Worm (Caenorhabditis elegans) whole organism, late embryonic: ENCODE measurements around the gene clec-223.
A peak's percentile ranks its signal among the peaks of the same experiment; 100 is the strongest.

Experiments
- C08G9.2 ChIP-seq: sonication (generic microtip); optimal IDR thresholded peaks from 2 replicates; lab custom pipeline; 2016; ENCODE audit warnings: mild to moderate bottlenecking, missing genetic modification characterization, moderate library complexity, missing compliant biosample characterization
- K02D7.2 ChIP-seq: sonication (generic microtip); optimal IDR thresholded peaks from 2 replicates; lab custom pipeline; 2017; ENCODE audit warnings: mild to moderate bottlenecking, missing genetic modification characterization, missing compliant biosample characterization
- T23F11.4 ChIP-seq: fragments of 200-800 bp; sonication (Bioruptor generic); optimal IDR thresholded peaks from 2 replicates; lab custom pipeline; 2018; ENCODE audit warnings: mild to moderate bottlenecking, missing genetic modification characterization, missing compliant biosample characterization
- ahr-1 ChIP-seq: sonication (generic microtip); optimal IDR thresholded peaks from 2 replicates; lab custom pipeline; 2016; ENCODE audit warnings: missing genetic modification characterization, missing compliant biosample characterization
- ceh-14 ChIP-seq: sonication (generic microtip); optimal IDR thresholded peaks from 2 replicates; lab custom pipeline; 2016; ENCODE audit warnings: missing genotype, missing genetic modification characterization, missing compliant biosample characterization
- ceh-18 ChIP-seq: sonication (generic microtip); optimal IDR thresholded peaks from 2 replicates; lab custom pipeline; 2016; ENCODE audit warnings: missing genetic modification characterization, missing compliant biosample characterization
- ceh-19 ChIP-seq: fragments of 200-800 bp; sonication (Bioruptor generic); optimal IDR thresholded peaks from 2 replicates; lab custom pipeline; 2018; ENCODE audit warnings: mild to moderate bottlenecking, missing genetic modification characterization, missing compliant biosample characterization
- ceh-2 ChIP-seq: sonication (generic microtip); optimal IDR thresholded peaks from 2 replicates; lab custom pipeline; 2016; ENCODE audit warnings: missing genotype, missing genetic modification characterization, missing compliant biosample characterization
- ceh-31 ChIP-seq: sonication (generic microtip); optimal IDR thresholded peaks from 2 replicates; lab custom pipeline; 2016; ENCODE audit warnings: missing genetic modification characterization, missing compliant biosample characterization
- ceh-34 ChIP-seq: sonication (generic microtip); optimal IDR thresholded peaks from 2 replicates; lab custom pipeline; 2016; ENCODE audit warnings: mild to moderate bottlenecking, missing genetic modification characterization, missing compliant biosample characterization
- ceh-9 ChIP-seq: sonication (generic microtip); optimal IDR thresholded peaks from 2 replicates; lab custom pipeline; 2016; ENCODE audit warnings: mild to moderate bottlenecking, missing genetic modification characterization, inconsistent platforms, missing compliant biosample characterization
- che-1 ChIP-seq: sonication (generic microtip); optimal IDR thresholded peaks from 2 replicates; lab custom pipeline; 2016; ENCODE audit warnings: mild to moderate bottlenecking, missing genetic modification characterization, missing compliant biosample characterization
- dve-1 ChIP-seq: sonication (generic microtip); optimal IDR thresholded peaks from 2 replicates; lab custom pipeline; 2017; ENCODE audit warnings: antibody characterized with exemption, mild to moderate bottlenecking, missing genetic modification characterization, missing compliant biosample characterization
- elt-2 ChIP-seq: sonication (generic microtip); optimal IDR thresholded peaks from 2 replicates; lab custom pipeline; 2016; ENCODE audit warnings: missing genetic modification reagents, missing genetic modification characterization, missing compliant biosample characterization
- eyg-1 ChIP-seq: sonication (generic microtip); optimal IDR thresholded peaks from 2 replicates; lab custom pipeline; 2016; ENCODE audit warnings: missing genotype, missing genetic modification characterization, missing compliant biosample characterization
- fkh-10 ChIP-seq: fragments of 150-350 bp; optimal IDR thresholded peaks from 2 replicates; lab custom pipeline; 2014; ENCODE audit warnings: missing biosample characterization, missing genetic modification reagents, missing genetic modification characterization
- fkh-6 ChIP-seq: sonication (generic microtip); optimal IDR thresholded peaks from 2 replicates; lab custom pipeline; 2016; ENCODE audit warnings: missing genetic modification characterization, missing compliant biosample characterization
- gmeb-2 ChIP-seq: sonication (generic microtip); optimal IDR thresholded peaks from 2 replicates; lab custom pipeline; 2016; ENCODE audit warnings: missing genetic modification characterization, inconsistent platforms, missing compliant biosample characterization
- hlh-13 ChIP-seq: fragments of 200-800 bp; sonication (Bioruptor generic); optimal IDR thresholded peaks from 2 replicates; lab custom pipeline; 2018; ENCODE audit warnings: mild to moderate bottlenecking, missing genetic modification characterization, missing compliant biosample characterization
- hlh-15 ChIP-seq: sonication (generic microtip); optimal IDR thresholded peaks from 2 replicates; lab custom pipeline; 2016; ENCODE audit warnings: missing genetic modification characterization, missing compliant biosample characterization
- hlh-30 ChIP-seq: sonication (generic microtip); optimal IDR thresholded peaks from 2 replicates; lab custom pipeline; 2017; ENCODE audit warnings: antibody characterized with exemption, missing genetic modification characterization, missing compliant biosample characterization; ENCODE audit not compliant: insufficient read depth
- hlh-6 ChIP-seq: sonication (generic microtip); optimal IDR thresholded peaks from 2 replicates; lab custom pipeline; 2016; ENCODE audit warnings: missing genotype, missing genetic modification characterization, missing compliant biosample characterization
- hlh-8 ChIP-seq: sonication (generic microtip); optimal IDR thresholded peaks from 2 replicates; lab custom pipeline; 2016; ENCODE audit warnings: missing genotype, missing genetic modification characterization, missing compliant biosample characterization
- lim-6 ChIP-seq: sonication (generic microtip); optimal IDR thresholded peaks from 2 replicates; lab custom pipeline; 2016; ENCODE audit warnings: missing genetic modification characterization, missing compliant biosample characterization
- lin-11 ChIP-seq: fragments of 200-800 bp; sonication (Bioruptor generic); optimal IDR thresholded peaks from 2 replicates; lab custom pipeline; 2018; ENCODE audit warnings: mild to moderate bottlenecking, missing genetic modification characterization, missing compliant biosample characterization
- mec-3 ChIP-seq: sonication (generic microtip); optimal IDR thresholded peaks from 2 replicates; lab custom pipeline; 2016; ENCODE audit warnings: borderline replicate concordance, missing genetic modification characterization, missing compliant biosample characterization
- nfya-1 ChIP-seq: sonication (generic microtip); optimal IDR thresholded peaks from 2 replicates; lab custom pipeline; 2017; ENCODE audit warnings: missing genetic modification characterization, mild to moderate bottlenecking, missing compliant biosample characterization, antibody characterized with exemption, moderate library complexity
- nhr-11 ChIP-seq: fragments of 150-350 bp; optimal IDR thresholded peaks from 2 replicates; lab custom pipeline; 2014; ENCODE audit warnings: missing biosample characterization, missing genetic modification characterization
- odd-2 ChIP-seq: sonication (generic microtip); optimal IDR thresholded peaks from 2 replicates; lab custom pipeline; 2017; ENCODE audit warnings: antibody characterized with exemption, mild to moderate bottlenecking, missing genetic modification characterization, missing compliant biosample characterization
- pag-3 ChIP-seq: sonication (generic microtip); optimal IDR thresholded peaks from 2 replicates; lab custom pipeline; 2016; ENCODE audit warnings: missing compliant biosample characterization, missing genetic modification characterization, borderline replicate concordance
- pat-9 ChIP-seq: fragments of 200-800 bp; sonication (Bioruptor generic); optimal IDR thresholded peaks from 2 replicates; lab custom pipeline; 2018; ENCODE audit warnings: mild to moderate bottlenecking, missing genetic modification characterization, moderate library complexity, missing compliant biosample characterization
- pha-2 ChIP-seq: sonication (generic microtip); optimal IDR thresholded peaks from 2 replicates; lab custom pipeline; 2017; ENCODE audit warnings: mild to moderate bottlenecking, missing genetic modification characterization, missing compliant biosample characterization
- pha-4 ChIP-seq: fragments of 150-350 bp; optimal IDR thresholded peaks from 2 replicates; lab custom pipeline; 2018; ENCODE audit warnings: missing biosample characterization, missing genetic modification reagents, missing genetic modification characterization
- pqm-1 ChIP-seq: sonication (generic microtip); optimal IDR thresholded peaks from 2 replicates; lab custom pipeline; 2016; ENCODE audit warnings: missing genetic modification characterization, missing compliant biosample characterization
- pros-1 ChIP-seq: fragments of 150-350 bp; optimal IDR thresholded peaks from 2 replicates; lab custom pipeline; 2014; ENCODE audit warnings: missing biosample characterization, missing genetic modification reagents, missing genetic modification characterization
- rnt-1 ChIP-seq: sonication (generic microtip); optimal IDR thresholded peaks from 2 replicates; lab custom pipeline; 2016; ENCODE audit warnings: missing genetic modification characterization, missing compliant biosample characterization
- sdc-2 ChIP-seq: sonication (generic microtip); optimal IDR thresholded peaks from 2 replicates; lab custom pipeline; 2016; ENCODE audit warnings: missing genotype, missing genetic modification characterization, missing compliant biosample characterization
- sox-4 ChIP-seq: sonication (generic microtip); optimal IDR thresholded peaks from 2 replicates; lab custom pipeline; 2017; ENCODE audit warnings: mild to moderate bottlenecking, missing genetic modification characterization, inconsistent platforms, missing compliant biosample characterization
- ttx-3 ChIP-seq: sonication (generic microtip); optimal IDR thresholded peaks from 2 replicates; lab custom pipeline; 2016; ENCODE audit warnings: missing genetic modification reagents, missing genetic modification characterization, missing compliant biosample characterization
- unc-3 ChIP-seq, 2 experiments: fragments of 200-800 bp in 1 of 2; sonication (Bioruptor generic) in 1 of 2; sonication (generic microtip) in 1 of 2; conservative IDR thresholded peaks in 1 of 2; optimal IDR thresholded peaks in 1 of 2; 2 replicates each; pipeline versions ENCODE4 v1.3.6 to Lab custom; 2016 to 2022; ENCODE audit warnings: missing compliant biosample characterization in 2 of 2, missing genetic modification characterization in 2 of 2, missing genetic modification reagents in 1 of 2
- unc-42 ChIP-seq: sonication (generic microtip); optimal IDR thresholded peaks from 2 replicates; lab custom pipeline; 2016; ENCODE audit warnings: missing genotype, missing genetic modification characterization, missing compliant biosample characterization
- unc-55 ChIP-seq: sonication (generic microtip); optimal IDR thresholded peaks from 2 replicates; lab custom pipeline; 2017; ENCODE audit warnings: missing biosample characterization, missing genetic modification reagents, missing genetic modification characterization
- unc-86 ChIP-seq: sonication (generic microtip); optimal IDR thresholded peaks from 2 replicates; lab custom pipeline; 2016; ENCODE audit warnings: missing genetic modification characterization, missing compliant biosample characterization
- zip-5 ChIP-seq: sonication (generic microtip); optimal IDR thresholded peaks from 2 replicates; lab custom pipeline; 2016; ENCODE audit warnings: missing genetic modification characterization, missing compliant biosample characterization
- ztf-16 ChIP-seq: sonication (generic microtip); optimal IDR thresholded peaks from 2 replicates; lab custom pipeline; 2017; ENCODE audit warnings: missing genetic modification characterization, missing compliant biosample characterization

clec-223 gene

ce11 chrV:11228653-11229173 is 44.2 kb upstream of the clec-223 start, which contains the start of gene pqn-70 (continued):
- TF ChIP-seq lin-11, result no peak
- peak; percentile 66 for TF ChIP-seq ceh-2
- TF ChIP-seq pha-2 (tag; lab: Kevin White, UChicago), result no peak
- no peak for TF ChIP-seq fkh-6 (tag; lab: Kevin White, UChicago)
- TF ChIP-seq pag-3, result no peak
- TF ChIP-seq sdc-2, result no peak
- no peak for TF ChIP-seq hlh-15 (tag; lab: Kevin White, UChicago)
- no peak for TF ChIP-seq odd-2 (tag; lab: Kevin White, UChicago)
- TF ChIP-seq pha-4, result no peak
- TF ChIP-seq gmeb-2 (tag; lab: Kevin White, UChicago), result no peak
- peak; percentile 52 for TF ChIP-seq ceh-19 (GFP tag; lab: Kevin White, UChicago)
- TF ChIP-seq che-1 (tag; lab: Kevin White, UChicago), result no peak
- TF ChIP-seq ahr-1 (tag; lab: Kevin White, UChicago), result no peak
- peak; percentile 68 for TF ChIP-seq C08G9.2 (tag; lab: Kevin White, UChicago)
- TF ChIP-seq ceh-31, result peak; percentile 93
- no peak for TF ChIP-seq lim-6 (tag; lab: Kevin White, UChicago)
- TF ChIP-seq unc-55 (GFP tag; lab: Kevin White, UChicago), result peak; percentile 31
- no peak for TF ChIP-seq ttx-3
- peak; percentile 86 for TF ChIP-seq unc-42
- peak; percentile 15 for TF ChIP-seq dve-1 (tag; lab: Kevin White, UChicago)
- TF ChIP-seq ceh-9, result no peak
- TF ChIP-seq ztf-16 (tag; lab: Kevin White, UChicago), result peak; percentile 16
- TF ChIP-seq sox-4 (tag; lab: Kevin White, UChicago), result no peak
- peak; percentile 57 for TF ChIP-seq ceh-14 (tag; lab: Kevin White, UChicago)
- TF ChIP-seq nfya-1, result peak; percentile 66
- TF ChIP-seq ceh-34 (tag; lab: Kevin White, UChicago), result peak; percentile 90
- TF ChIP-seq pqm-1 (tag; lab: Kevin White, UChicago), result peak; percentile 40
- no peak for TF ChIP-seq K02D7.2
- TF ChIP-seq nhr-11 (tag; lab: Kevin White, UChicago), result no peak
- no peak for TF ChIP-seq pat-9 (tag; lab: Kevin White, UChicago)
- TF ChIP-seq elt-2, result peak; percentile 43
- no peak for TF ChIP-seq T23F11.4
- TF ChIP-seq hlh-8 (tag; lab: Kevin White, UChicago), result peak; percentile 25
- peak; percentile 39 for TF ChIP-seq rnt-1 (tag; lab: Kevin White, UChicago)
- no peak for TF ChIP-seq hlh-6 (tag; lab: Kevin White, UChicago)
- TF ChIP-seq pros-1 (tag; lab: Kevin White, UChicago), result peak; percentile 9
- no peak for TF ChIP-seq mec-3 (tag; lab: Kevin White, UChicago)
- TF ChIP-seq unc-86 (tag; lab: Kevin White, UChicago), result no peak
- no peak for TF ChIP-seq unc-3 (GFP tag; conservative IDR thresholded peaks at IDR 0.05; lab: Robert Waterston, UW)
- TF ChIP-seq unc-3 (tag; optimal IDR thresholded peaks at IDR 0.05; lab: Kevin White, UChicago), result no peak
- peak; percentile 94 for TF ChIP-seq hlh-30 (tag; lab: Kevin White, UChicago)
- TF ChIP-seq ceh-18 (tag; lab: Kevin White, UChicago), result peak; percentile 35
- no peak for TF ChIP-seq hlh-13 (GFP tag; lab: Kevin White, UChicago)
- TF ChIP-seq zip-5 (tag; lab: Kevin White, UChicago), result peak; percentile 32
- TF ChIP-seq fkh-10 (GFP tag; lab: Kevin White, UChicago), result no peak
- no peak for TF ChIP-seq eyg-1
